Worm (Caenorhabditis elegans): ENCODE results near the gene C53D6.6.

Gene C53D6.6

ce11 chrIV:9040393-9040792, 7.9 kb upstream of the C53D6.6 start, which contains the start of gene Y73F4A.3:
Gene Y73F4A.3, minus strand, starts transcription at chrIV:9040493.
- TF ChIP-seq tbx-9 (tag; optimal IDR thresholded peaks at IDR 0.05; ENCODE audit: borderline replicate concordance) = no peak
- no peak for TF ChIP-seq nhr-27 (tag; optimal IDR thresholded peaks at IDR 0.05)
- TF ChIP-seq xnd-1 (tag; optimal IDR thresholded peaks at IDR 0.05) = no peak
- no peak for TF ChIP-seq sdz-38 (tag; optimal IDR thresholded peaks at IDR 0.05)

DNA sequence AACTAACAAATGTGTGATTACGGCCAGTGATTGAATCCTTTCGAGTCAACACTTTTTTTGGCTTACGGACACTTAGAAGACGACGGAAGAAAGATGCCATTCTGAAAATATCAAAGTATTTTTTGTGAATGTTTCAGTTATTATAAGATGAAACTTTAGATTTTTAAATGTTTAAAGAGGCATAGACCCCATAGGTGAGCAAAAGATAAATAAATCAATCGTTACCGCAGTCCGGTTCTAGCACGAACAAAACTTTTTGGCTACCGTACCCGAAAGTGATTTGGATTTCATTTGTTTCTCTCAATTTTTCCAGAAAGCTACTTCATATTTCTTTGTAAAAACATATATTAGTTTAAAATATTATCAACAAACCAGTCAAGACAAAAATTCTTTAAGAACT, 4.6 kb upstream of the C53D6.6 start, which contains the start of gene C53D6.7:
C53D6.7 (minus strand) TSS at position 101 of the 400 bp plus-strand sequence.
- no peak for TF ChIP-seq T26A5.8 (tag; optimal IDR thresholded peaks at IDR 0.05)
- TF ChIP-seq mcd-1 (GFP tag; IDR thresholded peaks at IDR 0.05) = no peak

- no peak for TF ChIP-seq efl-1 (GFP tag; optimal IDR thresholded peaks at IDR 0.05)
- no peak for TF ChIP-seq ekl-4 (GFP tag; IDR thresholded peaks at IDR 0.05)
- no peak for TF ChIP-seq Y79H2A.3 (GFP tag; conservative IDR thresholded peaks at IDR 0.05)
- TF ChIP-seq ztf-3 (GFP tag; optimal IDR thresholded peaks at IDR 0.05) = no peak
- TF ChIP-seq ztf-26 (tag; optimal IDR thresholded peaks at IDR 0.05) = no peak
These were observed 1.9 kb upstream of the C53D6.6 start, which contains the start of gene C53D6.10 for ce11 chrIV:9034340-9034739. Gene C53D6.10, minus strand, starts transcription at chrIV:9034440.

DNA sequence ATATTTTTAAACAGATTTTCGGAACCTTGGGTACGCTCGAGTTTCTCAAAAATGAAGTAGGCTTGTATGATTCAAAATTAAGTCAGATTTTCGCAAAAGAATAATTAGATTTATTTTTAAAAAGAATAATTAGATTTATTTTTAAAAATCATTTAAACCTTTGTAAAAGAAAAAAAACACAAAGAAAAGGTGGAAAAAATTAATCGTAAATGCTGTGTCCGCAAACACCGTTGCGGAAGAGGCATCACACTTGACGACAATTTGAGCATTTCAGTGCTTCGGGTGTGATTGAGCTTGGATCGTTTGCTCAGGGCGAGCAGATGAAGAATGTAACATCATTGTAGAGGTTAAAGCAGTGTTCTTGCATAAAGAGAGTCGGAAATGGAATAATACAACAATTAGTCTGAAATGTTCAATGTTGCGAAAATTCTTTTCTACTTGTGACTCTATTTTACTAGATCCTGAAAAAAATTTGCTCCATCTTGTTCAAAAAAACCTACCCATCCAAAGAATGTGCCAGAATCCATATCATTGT, 11.2 kb downstream of the C53D6.6 start:
- no peak for TF ChIP-seq nfyb-1 (GFP tag; IDR thresholded peaks at IDR 0.05)
- no peak for TF ChIP-seq F57C9.4 (tag; optimal IDR thresholded peaks at IDR 0.05)
- no peak for TF ChIP-seq him-1 (tag; optimal IDR thresholded peaks at IDR 0.05)
- TF ChIP-seq attf-5 (GFP tag; optimal IDR thresholded peaks at IDR 0.05) = no peak
- TF ChIP-seq B0336.3 (GFP tag; IDR thresholded peaks at IDR 0.05) = no peak
- no peak for TF ChIP-seq lag-1 (GFP tag; IDR thresholded peaks at IDR 0.05)
- no peak for TF ChIP-seq ccch-3 (GFP tag; optimal IDR thresholded peaks at IDR 0.05)
- TF ChIP-seq tbx-9 (tag; optimal IDR thresholded peaks at IDR 0.05; ENCODE audit: borderline replicate concordance) = no peak
- TF ChIP-seq Y79H2A.3 (GFP tag; conservative IDR thresholded peaks at IDR 0.05) = no peak
- no peak for TF ChIP-seq nhr-90 (tag; optimal IDR thresholded peaks at IDR 0.05)
- TF ChIP-seq lir-1 (GFP tag; conservative IDR thresholded peaks at IDR 0.05) = no peak
- no peak for TF ChIP-seq hrde-1 (tag; optimal IDR thresholded peaks at IDR 0.05; ENCODE audit: borderline replicate concordance)
- no peak for TF ChIP-seq repo-1 (tag; optimal IDR thresholded peaks at IDR 0.05)

DNA sequence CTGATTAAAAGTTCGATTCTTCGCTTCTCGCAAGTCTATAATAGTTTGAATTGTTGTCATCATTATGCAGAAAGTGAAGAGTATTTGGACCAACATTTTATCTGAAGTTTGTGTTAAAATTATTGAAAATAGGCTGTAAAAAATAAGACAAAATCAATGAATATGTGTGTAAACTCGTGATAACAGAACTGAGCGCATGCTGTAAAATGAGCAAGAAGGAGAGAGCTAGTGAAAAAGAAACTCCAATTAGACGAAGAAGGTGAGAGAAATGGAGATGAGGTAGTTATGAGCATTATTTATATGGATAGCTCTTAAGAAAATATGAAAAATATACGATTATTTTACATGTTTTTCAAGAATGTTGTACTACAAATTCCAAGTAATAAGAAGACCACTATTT, 11.6 kb downstream of the C53D6.6 start, which contains the start of gene C53D6.4:
C53D6.4 (minus strand) TSS at position 101 of the 400 bp plus-strand sequence.
- TF ChIP-seq unc-130 (GFP tag; optimal IDR thresholded peaks at IDR 0.05) = no peak
- TF ChIP-seq egrh-3 (GFP tag; IDR thresholded peaks at IDR 0.05) = no peak
- TF ChIP-seq tlf-1 (GFP tag; optimal IDR thresholded peaks at IDR 0.05) = no peak
- TF ChIP-seq mxl-1 (tag; optimal IDR thresholded peaks at IDR 0.05) = no peak
- TF ChIP-seq ztf-18 (tag; optimal IDR thresholded peaks at IDR 0.05) = no peak
- TF ChIP-seq hrde-1 (tag; optimal IDR thresholded peaks at IDR 0.05; ENCODE audit: borderline replicate concordance) = no peak
- TF ChIP-seq ceh-40 (GFP tag; IDR thresholded peaks at IDR 0.05) = no peak
- TF ChIP-seq lir-1 (GFP tag; conservative IDR thresholded peaks at IDR 0.05) = no peak
- TF ChIP-seq madf-6 (GFP tag; IDR thresholded peaks at IDR 0.05) = no peak
- TF ChIP-seq snpc-4 (GFP tag; optimal IDR thresholded peaks at IDR 0.05) = no peak
- TF ChIP-seq snpc-4 (tag; optimal IDR thresholded peaks at IDR 0.05) = no peak
- TF ChIP-seq nhr-120 (GFP tag; IDR thresholded peaks at IDR 0.05) = no peak
- no peak for TF ChIP-seq let-607 (tag; optimal IDR thresholded peaks at IDR 0.05)
- no peak for TF ChIP-seq pha-4 (tag; optimal IDR thresholded peaks at IDR 0.05)
- no peak for TF ChIP-seq hsf-1 (GFP tag; IDR thresholded peaks at IDR 0.05)
- no peak for TF ChIP-seq Y95B8A.8 (GFP tag; IDR thresholded peaks at IDR 0.05)
- no peak for TF ChIP-seq ztf-28 (GFP tag; IDR thresholded peaks at IDR 0.05)
- no peak for TF ChIP-seq ztf-25 (GFP tag; IDR thresholded peaks at IDR 0.05)
- no peak for TF ChIP-seq fkh-3 (tag; optimal IDR thresholded peaks at IDR 0.05)
- TF ChIP-seq mel-28 (tag; optimal IDR thresholded peaks at IDR 0.05; ENCODE audit: borderline replicate concordance) = no peak
